Fruit fly (Drosophila melanogaster) whole organism, adult: ENCODE data around the gene CG4666.

Experiments
- CG11617 ChIP-seq: fragments of 200-800 bp; sonication (Bioruptor generic); optimal IDR thresholded peaks from 2 replicates; lab custom pipeline; 2017; ENCODE audit warnings: mild to moderate bottlenecking, missing biosample characterization, missing genetic modification reagents, missing genetic modification characterization
- CG1620 ChIP-seq: fragments of 200-800 bp; sonication (Bioruptor generic); optimal IDR thresholded peaks from 2 replicates; lab custom pipeline; 2016; ENCODE audit warnings: missing biosample characterization, missing genetic modification characterization
- CG33017 ChIP-seq: fragments of 200-800 bp; sonication (Bioruptor generic); optimal IDR thresholded peaks from 2 replicates; lab custom pipeline; 2018; ENCODE audit warnings: missing biosample characterization, mild to moderate bottlenecking, missing genetic modification characterization, moderate library complexity
- CG7101 ChIP-seq: fragments of 200-800 bp; sonication (Bioruptor generic); optimal IDR thresholded peaks from 2 replicates; lab custom pipeline; 2018; ENCODE audit warnings: missing biosample characterization, mild to moderate bottlenecking, missing genetic modification characterization, moderate library complexity
- Clk ChIP-seq: fragments of 200-800 bp; sonication (Bioruptor generic); optimal IDR thresholded peaks from 2 replicates; lab custom pipeline; 2017; ENCODE audit warnings: missing biosample characterization, missing genetic modification characterization
- Hr96 ChIP-seq: fragments of 200-800 bp; sonication (Bioruptor generic); optimal IDR thresholded peaks from 2 replicates; lab custom pipeline; 2016; ENCODE audit warnings: missing biosample characterization, missing genetic modification characterization
- Mnt ChIP-seq: fragments of 200-800 bp; sonication (Bioruptor generic); optimal IDR thresholded peaks from 2 replicates; lab custom pipeline; 2016; ENCODE audit warnings: missing biosample characterization, mild to moderate bottlenecking, missing genetic modification characterization
- bab1 ChIP-seq: fragments of 200-800 bp; sonication (Bioruptor generic); optimal IDR thresholded peaks from 3 replicates; lab custom pipeline; 2019; ENCODE audit warnings: missing biosample characterization, mild to moderate bottlenecking, missing genetic modification characterization, moderate library complexity
- cic ChIP-seq: fragments of 200-800 bp; sonication (Bioruptor generic); optimal IDR thresholded peaks from 2 replicates; lab custom pipeline; 2017; ENCODE audit warnings: missing biosample characterization, mild to moderate bottlenecking, missing genetic modification characterization, moderate library complexity
- cnc ChIP-seq, 2 experiments: fragments of >200 bp; optimal IDR thresholded peaks; 2 replicates each; lab custom pipeline; 2017
- ovo ChIP-seq: fragments of 200-800 bp; sonication (Bioruptor generic); optimal IDR thresholded peaks from 2 replicates; lab custom pipeline; 2016; ENCODE audit warnings: missing biosample characterization, missing genetic modification characterization
- pad ChIP-seq: fragments of 200-800 bp; sonication (Bioruptor generic); optimal IDR thresholded peaks from 3 replicates; lab custom pipeline; 2017; ENCODE audit warnings: missing biosample characterization, missing genetic modification characterization, mild to moderate bottlenecking, moderate library complexity, missing genetic modification reagents
- tj ChIP-seq: fragments of 200-800 bp; sonication (Bioruptor generic); optimal IDR thresholded peaks from 3 replicates; lab custom pipeline; 2017; ENCODE audit warnings: missing biosample characterization, mild to moderate bottlenecking, missing genetic modification characterization, moderate library complexity
- toe ChIP-seq: fragments of 200-800 bp; sonication (Bioruptor generic); optimal IDR thresholded peaks from 2 replicates; lab custom pipeline; 2016; ENCODE audit warnings: missing biosample characterization, missing genetic modification characterization

DNA sequence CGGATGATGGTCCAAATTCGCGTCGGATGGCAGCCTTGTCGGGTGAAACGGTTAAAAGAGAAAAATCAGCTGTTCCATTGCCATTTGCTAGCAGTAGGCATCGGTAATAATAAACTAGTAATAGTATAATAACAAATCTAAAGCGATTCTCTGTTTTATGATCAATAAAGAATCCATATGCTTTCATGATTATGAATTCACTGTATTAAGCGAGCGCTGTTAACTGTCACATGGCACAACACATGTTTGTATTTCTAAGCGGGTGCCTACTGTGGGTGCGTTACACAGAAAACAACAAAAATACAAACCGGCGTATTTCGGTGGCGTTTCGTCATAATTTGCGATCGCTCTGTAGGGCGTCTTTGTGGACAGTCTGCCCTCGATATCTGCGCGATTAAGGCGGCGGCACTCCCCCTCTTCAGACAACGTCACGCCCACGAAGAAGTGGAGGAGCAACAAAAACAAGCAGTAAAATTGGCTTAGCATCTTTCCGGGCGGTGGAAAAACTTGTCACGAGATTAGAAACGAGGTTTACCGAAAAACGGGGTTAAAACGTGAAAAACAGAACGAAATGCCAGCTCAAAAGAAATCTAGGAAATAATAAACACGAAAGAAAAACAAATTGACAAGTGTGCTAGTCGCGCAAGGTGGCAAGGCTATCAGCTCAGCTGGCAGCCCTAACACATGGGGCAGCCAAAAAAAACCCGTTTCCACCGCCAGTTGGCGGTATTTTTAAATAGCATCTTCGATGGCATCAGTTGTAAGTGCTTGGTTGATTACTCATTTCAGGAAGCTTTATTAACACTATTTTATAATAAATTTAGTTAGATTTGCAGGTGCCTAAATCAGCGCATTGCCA lies 13.5 kb upstream of the CG4666 start, which contains the start of the genes Nep1 and Mipp2:
- TF ChIP-seq tj (GFP tag; lab: Kevin White, UChicago), result no peak
- TF ChIP-seq cic (GFP tag; lab: Kevin White, UChicago), result no peak
- peak; percentile 64 for TF ChIP-seq Hr96 (GFP tag; lab: Kevin White, UChicago)
- TF ChIP-seq bab1 (GFP tag; lab: Kevin White, UChicago), result peak; percentile 80
- TF ChIP-seq pad, result no peak
- TF ChIP-seq cnc (optimal IDR thresholded peaks at IDR 0.05; lab: Kevin White, UChicago), result no peak
- peak; percentile 46 for TF ChIP-seq CG7101 (tag; lab: Kevin White, UChicago)
- TF ChIP-seq CG1620 (GFP tag; lab: Kevin White, UChicago), result no peak
- no peak for TF ChIP-seq Clk (GFP tag; lab: Kevin White, UChicago)
- TF ChIP-seq toe (GFP tag; lab: Kevin White, UChicago), result no peak
- peak; percentile 36 for TF ChIP-seq Mnt (GFP tag; lab: Kevin White, UChicago)
- peak; percentile 30 for TF ChIP-seq CG11617 (GFP tag; lab: Kevin White, UChicago)
- no peak for TF ChIP-seq CG33017
- peak; percentile 16 for TF ChIP-seq ovo
